Worm (Caenorhabditis elegans): Measurements from ENCODE around the gene Y38F1A.7.

DNA sequence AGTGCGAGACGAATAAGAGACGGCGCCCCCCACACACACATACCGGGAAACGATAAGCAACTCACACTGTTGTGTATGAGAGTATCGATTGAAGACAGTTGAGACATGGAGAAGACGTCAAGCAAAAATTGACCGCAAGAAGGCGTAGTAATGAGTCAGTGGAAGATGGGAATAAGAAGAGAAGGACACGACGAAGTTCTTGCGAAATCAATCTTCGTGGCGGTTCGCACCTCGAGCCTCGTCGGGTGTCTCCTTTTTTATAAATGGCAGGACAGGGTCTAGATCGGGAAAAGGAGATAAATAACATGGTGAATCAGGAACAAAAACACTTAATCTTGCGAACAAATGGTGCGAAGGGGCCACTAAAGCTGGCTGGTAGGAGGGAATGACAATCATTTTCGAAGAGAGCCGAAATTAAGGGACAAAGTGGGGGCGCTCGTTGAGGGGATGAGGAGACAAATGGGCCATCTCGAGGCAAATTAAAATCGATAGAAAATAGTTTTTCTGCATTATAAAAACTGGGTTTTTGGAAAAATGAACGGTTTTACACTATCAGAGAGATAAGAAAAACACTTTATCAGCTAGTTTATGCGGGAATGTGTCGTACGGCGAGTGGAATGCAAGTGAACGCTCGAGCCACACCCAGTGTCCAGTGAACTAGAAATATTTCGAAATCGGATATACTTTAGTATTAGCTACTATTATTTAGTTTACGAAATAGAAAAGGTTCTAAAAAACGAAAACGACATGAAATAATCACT lies 31.9 kb upstream of the Y38F1A.7 start:
- no peak for TF ChIP-seq him-1 (tag; optimal IDR thresholded peaks at IDR 0.05)
- no peak for TF ChIP-seq dao-5 (tag; optimal IDR thresholded peaks at IDR 0.05)
